Worm (Caenorhabditis elegans) whole organism, late embryonic: Measurements from ENCODE around the gene gst-23.

Source experiments
- C38D4.7 ChIP-seq: fragments of 200-800 bp; sonication (Bioruptor generic); optimal IDR thresholded peaks from 2 replicates; lab custom pipeline; 2018; ENCODE audit warnings: mild to moderate bottlenecking, missing genetic modification characterization, moderate library complexity, missing compliant biosample characterization
- K09A11.1 ChIP-seq: sonication (generic microtip); optimal IDR thresholded peaks from 2 replicates; lab custom pipeline; 2017; ENCODE audit warnings: antibody characterized with exemption, mild to moderate bottlenecking, missing genetic modification characterization, missing compliant biosample characterization; ENCODE audit not compliant: insufficient read depth
- Y22D7AL.16 ChIP-seq: sonication (generic microtip); optimal IDR thresholded peaks from 2 replicates; lab custom pipeline; 2016; ENCODE audit warnings: missing genetic modification characterization, missing compliant biosample characterization
- ahr-1 ChIP-seq: sonication (generic microtip); optimal IDR thresholded peaks from 2 replicates; lab custom pipeline; 2016; ENCODE audit warnings: missing genetic modification characterization, missing compliant biosample characterization
- ama-1 ChIP-seq: fragments of 150-350 bp; optimal IDR thresholded peaks from 2 replicates; lab custom pipeline; 2014
- ceh-14 ChIP-seq: sonication (generic microtip); optimal IDR thresholded peaks from 2 replicates; lab custom pipeline; 2016; ENCODE audit warnings: missing genotype, missing genetic modification characterization, missing compliant biosample characterization
- ceh-18 ChIP-seq: sonication (generic microtip); optimal IDR thresholded peaks from 2 replicates; lab custom pipeline; 2016; ENCODE audit warnings: missing genetic modification characterization, missing compliant biosample characterization
- ceh-19 ChIP-seq: fragments of 200-800 bp; sonication (Bioruptor generic); optimal IDR thresholded peaks from 2 replicates; lab custom pipeline; 2018; ENCODE audit warnings: mild to moderate bottlenecking, missing genetic modification characterization, missing compliant biosample characterization
- ceh-34 ChIP-seq: sonication (generic microtip); optimal IDR thresholded peaks from 2 replicates; lab custom pipeline; 2016; ENCODE audit warnings: mild to moderate bottlenecking, missing genetic modification characterization, missing compliant biosample characterization
- ceh-48 ChIP-seq: sonication (generic microtip); optimal IDR thresholded peaks from 2 replicates; lab custom pipeline; 2016; ENCODE audit warnings: missing genetic modification characterization, inconsistent platforms, missing compliant biosample characterization
- dve-1 ChIP-seq: sonication (generic microtip); optimal IDR thresholded peaks from 2 replicates; lab custom pipeline; 2017; ENCODE audit warnings: antibody characterized with exemption, mild to moderate bottlenecking, missing genetic modification characterization, missing compliant biosample characterization
- elt-4 ChIP-seq: sonication (generic microtip); optimal IDR thresholded peaks from 2 replicates; lab custom pipeline; 2016; ENCODE audit warnings: missing genetic modification characterization, missing compliant biosample characterization
- fkh-10 ChIP-seq: fragments of 150-350 bp; optimal IDR thresholded peaks from 2 replicates; lab custom pipeline; 2014; ENCODE audit warnings: missing biosample characterization, missing genetic modification reagents, missing genetic modification characterization
- fkh-6 ChIP-seq: sonication (generic microtip); optimal IDR thresholded peaks from 2 replicates; lab custom pipeline; 2016; ENCODE audit warnings: missing genetic modification characterization, missing compliant biosample characterization
- hlh-15 ChIP-seq: sonication (generic microtip); optimal IDR thresholded peaks from 2 replicates; lab custom pipeline; 2016; ENCODE audit warnings: missing genetic modification characterization, missing compliant biosample characterization
- hlh-30 ChIP-seq: sonication (generic microtip); optimal IDR thresholded peaks from 2 replicates; lab custom pipeline; 2017; ENCODE audit warnings: antibody characterized with exemption, missing genetic modification characterization, missing compliant biosample characterization; ENCODE audit not compliant: insufficient read depth
- hlh-8 ChIP-seq: sonication (generic microtip); optimal IDR thresholded peaks from 2 replicates; lab custom pipeline; 2016; ENCODE audit warnings: missing genotype, missing genetic modification characterization, missing compliant biosample characterization
- nfya-1 ChIP-seq: sonication (generic microtip); optimal IDR thresholded peaks from 2 replicates; lab custom pipeline; 2017; ENCODE audit warnings: missing genetic modification characterization, mild to moderate bottlenecking, missing compliant biosample characterization, antibody characterized with exemption, moderate library complexity
- nhr-232 ChIP-seq: sonication (generic microtip); optimal IDR thresholded peaks from 2 replicates; lab custom pipeline; 2016; ENCODE audit warnings: missing genetic modification characterization, missing compliant biosample characterization
- odd-2 ChIP-seq: sonication (generic microtip); optimal IDR thresholded peaks from 2 replicates; lab custom pipeline; 2017; ENCODE audit warnings: antibody characterized with exemption, mild to moderate bottlenecking, missing genetic modification characterization, missing compliant biosample characterization
- pag-3 ChIP-seq: sonication (generic microtip); optimal IDR thresholded peaks from 2 replicates; lab custom pipeline; 2016; ENCODE audit warnings: missing compliant biosample characterization, missing genetic modification characterization, borderline replicate concordance
- pat-9 ChIP-seq: fragments of 200-800 bp; sonication (Bioruptor generic); optimal IDR thresholded peaks from 2 replicates; lab custom pipeline; 2018; ENCODE audit warnings: mild to moderate bottlenecking, missing genetic modification characterization, moderate library complexity, missing compliant biosample characterization
- pha-2 ChIP-seq: sonication (generic microtip); optimal IDR thresholded peaks from 2 replicates; lab custom pipeline; 2017; ENCODE audit warnings: mild to moderate bottlenecking, missing genetic modification characterization, missing compliant biosample characterization
- pqm-1 ChIP-seq: sonication (generic microtip); optimal IDR thresholded peaks from 2 replicates; lab custom pipeline; 2016; ENCODE audit warnings: missing genetic modification characterization, missing compliant biosample characterization
- pros-1 ChIP-seq: fragments of 150-350 bp; optimal IDR thresholded peaks from 2 replicates; lab custom pipeline; 2014; ENCODE audit warnings: missing biosample characterization, missing genetic modification reagents, missing genetic modification characterization
- ref-2 ChIP-seq: sonication (generic microtip); optimal IDR thresholded peaks from 2 replicates; lab custom pipeline; 2016; ENCODE audit warnings: missing genetic modification characterization, missing compliant biosample characterization
- rnt-1 ChIP-seq: sonication (generic microtip); optimal IDR thresholded peaks from 2 replicates; lab custom pipeline; 2016; ENCODE audit warnings: missing genetic modification characterization, missing compliant biosample characterization
- tbx-7 ChIP-seq: sonication (generic microtip); optimal IDR thresholded peaks from 2 replicates; lab custom pipeline; 2016; ENCODE audit warnings: missing genotype, missing genetic modification characterization, missing compliant biosample characterization
- unc-3 ChIP-seq, 2 experiments: fragments of 200-800 bp in 1 of 2; sonication (Bioruptor generic) in 1 of 2; sonication (generic microtip) in 1 of 2; conservative IDR thresholded peaks in 1 of 2; optimal IDR thresholded peaks in 1 of 2; 2 replicates each; pipeline versions ENCODE4 v1.3.6 to Lab custom; 2016 to 2022; ENCODE audit warnings: missing compliant biosample characterization in 2 of 2, missing genetic modification characterization in 2 of 2, missing genetic modification reagents in 1 of 2
- unc-86 ChIP-seq: sonication (generic microtip); optimal IDR thresholded peaks from 2 replicates; lab custom pipeline; 2016; ENCODE audit warnings: missing genetic modification characterization, missing compliant biosample characterization

The gst-23 gene

DNA sequence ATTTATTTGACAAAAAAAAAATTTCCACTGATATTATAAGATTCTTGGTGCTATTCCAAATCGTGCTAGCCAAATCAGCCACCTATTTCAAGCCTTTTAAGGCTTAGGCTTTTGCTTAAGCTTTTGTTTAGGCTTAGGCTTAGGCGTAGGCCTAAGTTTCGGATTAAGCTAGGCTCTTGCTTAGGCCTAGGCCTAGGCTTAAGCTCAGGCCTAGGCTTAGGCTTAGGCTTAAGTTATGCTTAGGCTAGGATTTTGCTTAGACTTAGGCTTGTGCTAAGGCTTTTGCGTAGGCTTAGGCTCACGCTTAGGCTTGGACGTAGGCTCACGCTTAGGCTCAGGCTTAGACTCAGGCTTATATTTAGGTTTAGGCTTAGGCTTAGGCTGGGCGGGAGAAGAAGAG is 12.9 kb upstream of the gst-23 start:
- peak; percentile 61 for TF ChIP-seq dve-1 (tag; lab: Kevin White, UChicago)
- TF ChIP-seq ceh-48: no peak

- TF ChIP-seq ama-1 (lab: Kevin White, UChicago): no peak
- no peak for TF ChIP-seq tbx-7 (tag; lab: Kevin White, UChicago)
These were observed 12.5 kb upstream of the gst-23 start, which contains the start of gene K08D9.10 for ce11 chrV:3230597-3230996. Gene K08D9.10 (plus strand): TSS chrV:3230897.

DNA sequence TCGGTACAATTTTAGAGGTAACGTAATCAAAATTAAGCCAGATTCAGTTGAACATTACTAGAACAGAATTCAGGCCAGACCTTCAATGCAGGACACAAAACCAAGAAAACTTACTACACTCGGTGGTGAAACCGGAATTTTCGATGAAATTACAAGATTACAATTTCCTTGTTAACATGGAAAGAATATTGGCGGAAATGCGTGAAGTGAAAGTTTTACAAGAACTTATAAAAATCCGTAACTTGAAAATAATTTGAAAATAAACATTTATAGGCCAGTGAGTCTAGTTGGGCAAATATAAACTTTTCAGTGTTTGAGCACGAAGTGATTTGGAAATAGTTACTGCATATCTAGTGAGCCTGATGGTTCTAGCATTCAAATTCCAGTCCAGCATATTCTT is 8.2 kb upstream of the gst-23 start, which contains the start of gene K08D9.6:
Gene K08D9.6, minus strand, starts transcription at position 101 of the 400 bp plus-strand sequence.
- TF ChIP-seq elt-4 (tag; lab: Kevin White, UChicago) (no peak), rnt-1 (no peak), nhr-232 (tag; lab: Kevin White, UChicago) (no peak), Y22D7AL.16 (tag; lab: Kevin White, UChicago) (no peak), tbx-7 (tag; lab: Kevin White, UChicago) (no peak), odd-2 (tag; lab: Kevin White, UChicago) (no peak), ahr-1 (no peak), unc-3 (GFP tag; conservative IDR thresholded peaks at IDR 0.05; lab: Robert Waterston, UW) (no peak), unc-3 (tag; optimal IDR thresholded peaks at IDR 0.05; lab: Kevin White, UChicago) (no peak)

- TF ChIP-seq nhr-232 (tag; lab: Kevin White, UChicago) (no peak), pha-2 (tag; lab: Kevin White, UChicago) (no peak), ama-1 (lab: Kevin White, UChicago) (no peak), fkh-10 (GFP tag; lab: Kevin White, UChicago) (no peak), pros-1 (tag; lab: Kevin White, UChicago) (no peak), pag-3 (tag; lab: Kevin White, UChicago) (no peak), hlh-8 (no peak), pat-9 (no peak), hlh-30 (no peak), ceh-14 (no peak), ceh-18 (tag; lab: Kevin White, UChicago) (no peak)
These were observed 6.5 kb upstream of the gst-23 start, which contains the start of the genes K08D9.9 and str-16 for ce11 chrV:3236610-3237009. Gene K08D9.9 (minus strand): TSS chrV:3236710. Gene str-16 (plus strand): TSS chrV:3236875.

ce11 chrV:3241175-3241574 is 1.9 kb upstream of the gst-23 start, which contains the start of gene srj-11:
Gene srj-11 (plus strand): TSS chrV:3241424.
- TF ChIP-seq nfya-1 (tag; lab: Kevin White, UChicago) (no peak), fkh-10 (GFP tag; lab: Kevin White, UChicago) (no peak), K09A11.1 (tag; lab: Kevin White, UChicago) (no peak), fkh-6 (no peak), Y22D7AL.16 (tag; lab: Kevin White, UChicago) (no peak), ceh-34 (tag; lab: Kevin White, UChicago) (no peak), pha-2 (tag; lab: Kevin White, UChicago) (no peak), ceh-48 (no peak), unc-86 (tag; lab: Kevin White, UChicago) (no peak)
- TF ChIP-seq, all 69 proteins: peak for 0

ce11 chrV:3244703-3245102 is 1.6 kb downstream of the gst-23 start, which contains the start of gene srj-7:
Gene srj-7 (plus strand): TSS chrV:3245003.
- no peak for TF ChIP-seq pqm-1 (tag; lab: Kevin White, UChicago)
- TF ChIP-seq ref-2 (tag; lab: Kevin White, UChicago): no peak
- no peak for TF ChIP-seq ceh-19
- TF ChIP-seq pha-2 (tag; lab: Kevin White, UChicago): no peak
- no peak for TF ChIP-seq C38D4.7 (GFP tag; lab: Kevin White, UChicago)
- no peak for TF ChIP-seq fkh-6
- TF ChIP-seq hlh-15 (tag; lab: Kevin White, UChicago): no peak
